Worm (Caenorhabditis elegans): Measurements from ENCODE around the gene T03E6.9.

DNA sequence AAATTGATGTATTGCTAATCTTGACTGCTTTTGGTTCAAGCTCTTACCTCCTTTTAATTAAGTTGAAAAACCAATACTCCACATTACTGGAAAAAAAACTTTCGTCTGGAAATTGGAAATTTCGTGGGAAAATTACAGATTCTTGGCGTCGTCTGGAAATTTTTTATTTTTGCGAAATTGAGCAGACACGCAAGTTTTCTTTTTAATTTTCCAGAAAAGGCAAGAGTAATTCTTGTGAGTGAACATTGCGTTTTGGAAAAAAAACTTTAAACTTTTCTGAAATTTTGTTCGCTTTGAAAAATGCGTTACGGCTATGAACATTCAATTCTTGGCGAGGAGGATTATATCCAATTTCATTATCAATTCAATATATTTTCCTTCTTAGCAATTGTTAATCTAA, 34.9 kb downstream of the T03E6.9 start, which contains the start of gene sru-45:
- TF ChIP-seq ztf-4 (tag; optimal IDR thresholded peaks at IDR 0.05) (no peak), aly-2 (tag; optimal IDR thresholded peaks at IDR 0.05) (no peak), fos-1 (tag; optimal IDR thresholded peaks at IDR 0.05) (no peak), elt-1 (tag; optimal IDR thresholded peaks at IDR 0.05) (no peak), ama-1 (optimal IDR thresholded peaks at IDR 0.05) (no peak), ztf-11 (tag; optimal IDR thresholded peaks at IDR 0.05) (no peak), unc-62 (GFP tag; optimal IDR thresholded peaks at IDR 0.05) (no peak), snpc-4 (tag; optimal IDR thresholded peaks at IDR 0.05) (no peak)
